Worm (Caenorhabditis elegans) whole organism, midembryonic: ENCODE measurements around the gene nuaf-1.

Experiments used
- T22C8.4 ChIP-seq: fragments of 200-800 bp; sonication (Bioruptor generic); IDR thresholded peaks from 2 replicates; pipeline ENCODE4 v1.3.6; 2022; ENCODE audit warnings: missing genetic modification characterization, missing compliant biosample characterization
- cog-1 ChIP-seq: sonication (generic microtip); optimal IDR thresholded peaks from 2 replicates; lab custom pipeline; 2016; ENCODE audit warnings: missing genetic modification characterization, missing compliant biosample characterization
- flt-1 ChIP-seq: fragments of 200-800 bp; sonication (Bioruptor generic); IDR thresholded peaks from 2 replicates; pipeline ENCODE4 v1.3.6; 2022; ENCODE audit warnings: missing genetic modification characterization, missing compliant biosample characterization
- klf-2 ChIP-seq: fragments of 200-800 bp; sonication (Bioruptor generic); conservative IDR thresholded peaks from 2 replicates; pipeline ENCODE4 v1.3.6; 2022; ENCODE audit warnings: missing genetic modification reagents, missing genetic modification characterization, missing compliant biosample characterization
- med-1 ChIP-seq: sonication (generic microtip); optimal IDR thresholded peaks from 2 replicates; lab custom pipeline; 2017; ENCODE audit warnings: missing genetic modification characterization, mild to moderate bottlenecking, missing compliant biosample characterization, antibody characterized with exemption, missing genetic modification reagents; ENCODE audit not compliant: insufficient read depth
- ztf-29 ChIP-seq: fragments of 200-800 bp; sonication (Bioruptor generic); IDR thresholded peaks from 2 replicates; pipeline ENCODE4 v1.3.6; 2022; ENCODE audit warnings: missing genetic modification reagents, missing genetic modification characterization, missing compliant biosample characterization

- no peak for TF ChIP-seq ztf-29 (GFP tag; lab: Robert Waterston, UW)
- TF ChIP-seq klf-2 (GFP tag; lab: Robert Waterston, UW) = no peak
- no peak for TF ChIP-seq med-1 (GFP tag; lab: Kevin White, UChicago)
- no peak for TF ChIP-seq cog-1 (tag; lab: Kevin White, UChicago)
- TF ChIP-seq T22C8.4 (GFP tag; lab: Robert Waterston, UW) = no peak
- TF ChIP-seq flt-1 (GFP tag; lab: Robert Waterston, UW) = no peak
These were observed 23.2 kb upstream of the nuaf-1 start, which contains the start of gene tbcb-1 for ce11 chrV:13591504-13592174.
